Worm (Caenorhabditis elegans) whole organism, L3 larva: ENCODE data around the gene zip-3.

ENCODE experiments used
- aly-2 ChIP-seq: fragments of 150-350 bp; optimal IDR thresholded peaks from 2 replicates; lab custom pipeline; 2014; ENCODE audit warnings: missing biosample characterization, missing genetic modification characterization
- ama-1 ChIP-seq: fragments of 150-350 bp; optimal IDR thresholded peaks from 2 replicates; lab custom pipeline; 2018
- ceh-16 ChIP-seq: sonication (generic microtip); optimal IDR thresholded peaks from 2 replicates; lab custom pipeline; 2017; ENCODE audit warnings: missing biosample characterization, missing genetic modification characterization
- ceh-28 ChIP-seq: fragments of 150-350 bp; optimal IDR thresholded peaks from 2 replicates; lab custom pipeline; 2014; ENCODE audit warnings: missing biosample characterization, missing genetic modification reagents, missing genetic modification characterization
- ceh-82 ChIP-seq: fragments of 150-350 bp; optimal IDR thresholded peaks from 2 replicates; lab custom pipeline; 2014; ENCODE audit warnings: missing biosample characterization, missing genetic modification characterization
- daf-12 ChIP-seq: fragments of 150-350 bp; optimal IDR thresholded peaks from 2 replicates; lab custom pipeline; 2014; ENCODE audit warnings: missing biosample characterization, missing genetic modification reagents, missing genetic modification characterization
- egl-27 ChIP-seq: sonication (generic microtip); optimal IDR thresholded peaks from 4 replicates; lab custom pipeline; 2017; ENCODE audit warnings: missing biosample characterization, missing genetic modification reagents, missing genetic modification characterization
- egl-5 ChIP-seq: fragments of 150-350 bp; optimal IDR thresholded peaks from 2 replicates; lab custom pipeline; 2017; ENCODE audit warnings: missing biosample characterization, missing genetic modification reagents, missing genetic modification characterization, inconsistent platforms
- elt-2 ChIP-seq: sonication (generic microtip); optimal IDR thresholded peaks from 2 replicates; lab custom pipeline; 2016; ENCODE audit warnings: missing genetic modification reagents, mild to moderate bottlenecking, missing genetic modification characterization, missing compliant biosample characterization
- elt-3 ChIP-seq, 3 experiments: fragments of 150-350 bp in 1 of 3; sonication (generic microtip) in 2 of 3; optimal IDR thresholded peaks; 2 replicates in 2 of 3; 4 replicates in 1 of 3; lab custom pipeline; 2014 to 2017; ENCODE audit warnings: missing biosample characterization in 3 of 3, missing genetic modification characterization in 3 of 3
- eor-1 ChIP-seq, 2 experiments: fragments of 150-350 bp; optimal IDR thresholded peaks; 2 replicates each; lab custom pipeline; 2014 to 2018; ENCODE audit warnings: missing biosample characterization in 2 of 2, missing genetic modification characterization in 2 of 2
- fkh-10 ChIP-seq: sonication (generic microtip); optimal IDR thresholded peaks from 2 replicates; lab custom pipeline; 2017; ENCODE audit warnings: missing biosample characterization, missing genetic modification reagents, missing genetic modification characterization
- fkh-2 ChIP-seq: fragments of 150-350 bp; optimal IDR thresholded peaks from 2 replicates; lab custom pipeline; 2014; ENCODE audit warnings: missing biosample characterization, missing genetic modification reagents, missing genetic modification characterization
- hmg-11 ChIP-seq: sonication (generic microtip); optimal IDR thresholded peaks from 2 replicates; lab custom pipeline; 2016; ENCODE audit warnings: missing genetic modification characterization, missing compliant biosample characterization
- jun-1 ChIP-seq: fragments of 150-350 bp; optimal IDR thresholded peaks from 2 replicates; lab custom pipeline; 2014; ENCODE audit warnings: missing biosample characterization, missing genetic modification reagents, missing genetic modification characterization
- lin-15B ChIP-seq: fragments of 150-350 bp; optimal IDR thresholded peaks from 2 replicates; lab custom pipeline; 2014; ENCODE audit warnings: missing biosample characterization, missing genetic modification characterization
- lin-39 ChIP-seq: fragments of 150-350 bp; optimal IDR thresholded peaks from 2 replicates; lab custom pipeline; 2018; ENCODE audit warnings: missing biosample characterization, missing genetic modification reagents, missing genetic modification characterization
- lsy-12 ChIP-seq: sonication (generic microtip); optimal IDR thresholded peaks from 2 replicates; lab custom pipeline; 2016; ENCODE audit warnings: mild to moderate bottlenecking, missing genetic modification characterization, missing compliant biosample characterization
- mdl-1 ChIP-seq: fragments of 150-350 bp; optimal IDR thresholded peaks from 2 replicates; lab custom pipeline; 2014; ENCODE audit warnings: missing biosample characterization, missing genetic modification characterization
- mml-1 ChIP-seq: fragments of 150-350 bp; sonication (generic microtip); optimal IDR thresholded peaks from 3 replicates; lab custom pipeline; 2014; ENCODE audit warnings: missing biosample characterization, missing genetic modification characterization
- nfya-1 ChIP-seq: sonication (generic microtip); optimal IDR thresholded peaks from 2 replicates; lab custom pipeline; 2017; ENCODE audit warnings: missing genetic modification characterization, mild to moderate bottlenecking, missing compliant biosample characterization, antibody characterized with exemption, moderate library complexity; ENCODE audit not compliant: insufficient read depth
- nhr-11 ChIP-seq: fragments of 150-350 bp; optimal IDR thresholded peaks from 2 replicates; lab custom pipeline; 2014; ENCODE audit warnings: missing biosample characterization, missing genetic modification characterization
- nhr-12 ChIP-seq: fragments of 150-350 bp; optimal IDR thresholded peaks from 2 replicates; lab custom pipeline; 2014; ENCODE audit warnings: missing biosample characterization, missing genetic modification characterization
- nhr-23 ChIP-seq: fragments of 150-350 bp; optimal IDR thresholded peaks from 2 replicates; lab custom pipeline; 2014; ENCODE audit warnings: missing biosample characterization, missing genetic modification reagents, missing genetic modification characterization
- nhr-237 ChIP-seq: fragments of 150-350 bp; optimal IDR thresholded peaks from 2 replicates; lab custom pipeline; 2014; ENCODE audit warnings: missing biosample characterization, missing genetic modification characterization
- nhr-25 ChIP-seq: sonication (generic microtip); optimal IDR thresholded peaks from 2 replicates; lab custom pipeline; 2017; ENCODE audit warnings: missing biosample characterization, missing genetic modification characterization
- nhr-28 ChIP-seq: fragments of 150-350 bp; optimal IDR thresholded peaks from 2 replicates; lab custom pipeline; 2014; ENCODE audit warnings: missing biosample characterization, missing genetic modification characterization
- nhr-43 ChIP-seq: sonication (generic microtip); optimal IDR thresholded peaks from 2 replicates; lab custom pipeline; 2016; ENCODE audit warnings: mild to moderate bottlenecking, missing genetic modification characterization, missing compliant biosample characterization; ENCODE audit not compliant: poor library complexity, severe bottlenecking
- nhr-67 ChIP-seq: fragments of 150-350 bp; optimal IDR thresholded peaks from 2 replicates; lab custom pipeline; 2014; ENCODE audit warnings: missing biosample characterization, missing genetic modification characterization
- nhr-76 ChIP-seq: fragments of 150-350 bp; sonication (generic microtip); optimal IDR thresholded peaks from 5 replicates; lab custom pipeline; 2014; ENCODE audit warnings: missing biosample characterization, missing genetic modification characterization
- nhr-77 ChIP-seq: fragments of 150-350 bp; optimal IDR thresholded peaks from 2 replicates; lab custom pipeline; 2014; ENCODE audit warnings: missing biosample characterization, missing genetic modification characterization
- pha-4 ChIP-seq: fragments of 150-350 bp; optimal IDR thresholded peaks from 2 replicates; lab custom pipeline; 2014; ENCODE audit warnings: missing biosample characterization, missing genetic modification reagents, missing genetic modification characterization
- pqm-1 ChIP-seq: fragments of 150-350 bp; optimal IDR thresholded peaks from 2 replicates; lab custom pipeline; 2017; ENCODE audit warnings: missing biosample characterization, missing genetic modification characterization, inconsistent platforms
- sea-2 ChIP-seq: fragments of 150-350 bp; sonication (generic microtip); optimal IDR thresholded peaks from 4 replicates; lab custom pipeline; 2014; ENCODE audit warnings: missing biosample characterization, missing genetic modification reagents, missing genetic modification characterization
- skn-1 ChIP-seq: fragments of 150-350 bp; optimal IDR thresholded peaks from 2 replicates; lab custom pipeline; 2014; ENCODE audit warnings: missing biosample characterization, missing genetic modification characterization
- snpc-4 ChIP-seq: fragments of 150-350 bp; optimal IDR thresholded peaks from 2 replicates; lab custom pipeline; 2014; ENCODE audit warnings: missing biosample characterization, missing genetic modification characterization
- tbx-2 ChIP-seq: sonication (generic microtip); optimal IDR thresholded peaks from 2 replicates; lab custom pipeline; 2016; ENCODE audit warnings: mild to moderate bottlenecking, missing genetic modification characterization, missing compliant biosample characterization
- unc-39 ChIP-seq: sonication (generic microtip); optimal IDR thresholded peaks from 4 replicates; lab custom pipeline; 2017; ENCODE audit warnings: missing biosample characterization, missing genetic modification characterization
- zag-1 ChIP-seq: fragments of 150-350 bp; optimal IDR thresholded peaks from 2 replicates; lab custom pipeline; 2014; ENCODE audit warnings: missing biosample characterization, missing genetic modification characterization
- ztf-11 ChIP-seq: fragments of 150-350 bp; optimal IDR thresholded peaks from 2 replicates; lab custom pipeline; 2014; ENCODE audit warnings: missing biosample characterization, missing genetic modification characterization
- ztf-4 ChIP-seq: fragments of 150-350 bp; optimal IDR thresholded peaks from 2 replicates; lab custom pipeline; 2014; ENCODE audit warnings: missing biosample characterization, missing genetic modification characterization

The zip-3 gene

ce11 chrII:13991741-13992140 is 34.5 kb upstream of the zip-3 start, which contains the start of gene Y39G8B.5:
TSS of gene Y39G8B.5 (minus strand) at chrII:13991841.
- TF ChIP-seq pha-4 (tag; lab: Kevin White, UChicago), result no peak
- no peak for TF ChIP-seq lin-39 (tag; lab: Kevin White, UChicago)
- no peak for TF ChIP-seq snpc-4
- no peak for TF ChIP-seq ama-1 (lab: Kevin White, UChicago)
- no peak for TF ChIP-seq jun-1 (tag; lab: Kevin White, UChicago)
- TF ChIP-seq unc-39, result no peak
- TF ChIP-seq egl-5 (tag; lab: Kevin White, UChicago), result no peak
- no peak for TF ChIP-seq elt-2 (tag; lab: Kevin White, UChicago)
- no peak for TF ChIP-seq aly-2 (tag; lab: Kevin White, UChicago)
- TF ChIP-seq ceh-28 (tag; lab: Kevin White, UChicago), result no peak
- no peak for TF ChIP-seq ceh-82 (tag; lab: Kevin White, UChicago)
- TF ChIP-seq fkh-2 (tag; lab: Kevin White, UChicago), result no peak
- TF ChIP-seq nhr-12 (tag; lab: Kevin White, UChicago), result no peak
- TF ChIP-seq nhr-43 (tag; lab: Kevin White, UChicago), result no peak
- no peak for TF ChIP-seq tbx-2 (tag; lab: Kevin White, UChicago)
- no peak for TF ChIP-seq nhr-237
- TF ChIP-seq, all 47 proteins: peak for 0

- TF ChIP-seq elt-3 (tag; optimal IDR thresholded peaks at IDR 0.05; lab: Kevin White, UChicago) (no peak), jun-1 (tag; lab: Kevin White, UChicago) (no peak), ceh-28 (tag; lab: Kevin White, UChicago) (no peak), ceh-82 (tag; lab: Kevin White, UChicago) (no peak), fkh-10 (GFP tag; lab: Kevin White, UChicago) (no peak), nhr-77 (tag; lab: Kevin White, UChicago) (no peak), lin-39 (tag; lab: Kevin White, UChicago) (no peak), tbx-2 (tag; lab: Kevin White, UChicago) (no peak), nhr-25 (tag; lab: Kevin White, UChicago) (no peak), nhr-23 (tag; lab: Kevin White, UChicago) (no peak), fkh-2 (tag; lab: Kevin White, UChicago) (no peak), elt-2 (tag; lab: Kevin White, UChicago) (no peak), lin-15B (no peak)
Measured at ce11 chrII:13984551-13984950, 27.3 kb upstream of the zip-3 start, which contains the start of gene sre-47. TSS of gene sre-47 (minus strand) at chrII:13984651.

ce11 chrII:13982923-13983322 is 25.7 kb upstream of the zip-3 start, which contains the start of the genes Y39G8B.13 and Y39G8B.10:
TSS of gene Y39G8B.13 (minus strand) at chrII:13983047.
TSS of gene Y39G8B.10 (minus strand) at chrII:13983115.
- no peak for TF ChIP-seq egl-27 (tag; lab: Kevin White, UChicago)
- peak; percentile 86 for TF ChIP-seq elt-2 (tag; lab: Kevin White, UChicago)
- no peak for TF ChIP-seq nfya-1
- no peak for TF ChIP-seq eor-1 (tag; optimal IDR thresholded peaks at IDR 0.05; lab: Kevin White, UChicago)
- TF ChIP-seq nhr-23 (tag; lab: Kevin White, UChicago), result no peak
- TF ChIP-seq ztf-4 (tag; lab: Kevin White, UChicago), result no peak
- no peak for TF ChIP-seq lin-15B
- no peak for TF ChIP-seq lsy-12
- peak; percentile 78 for TF ChIP-seq pqm-1 (tag; lab: Kevin White, UChicago)

DNA sequence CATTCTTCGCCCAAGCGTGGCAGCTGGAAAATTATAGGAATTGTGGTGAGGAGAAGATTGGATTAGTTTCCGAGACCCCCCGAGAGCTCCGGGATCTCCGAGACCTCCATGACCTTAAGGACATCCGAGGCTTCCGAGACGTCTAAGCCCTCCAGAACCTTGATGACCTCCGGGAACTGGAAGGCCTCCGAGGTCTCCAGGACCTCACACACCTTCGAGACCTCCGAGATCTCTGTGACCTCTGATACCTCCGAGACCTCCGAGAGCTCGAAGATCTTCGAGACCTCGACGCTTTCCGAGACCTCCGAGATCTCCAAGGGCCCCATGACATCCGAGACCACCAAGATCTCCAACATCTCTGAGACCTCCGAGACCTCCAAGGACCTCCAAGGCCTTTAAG is 25.0 kb upstream of the zip-3 start:
- TF ChIP-seq ztf-11 (tag; lab: Kevin White, UChicago) (no peak), zag-1 (tag; lab: Kevin White, UChicago) (no peak), pha-4 (tag; lab: Kevin White, UChicago) (no peak), fkh-10 (GFP tag; lab: Kevin White, UChicago) (no peak), nhr-28 (tag; lab: Kevin White, UChicago) (no peak), elt-2 (tag; lab: Kevin White, UChicago) (no peak), mdl-1 (tag; lab: Kevin White, UChicago) (no peak), nhr-67 (tag; lab: Kevin White, UChicago) (no peak), nhr-77 (tag; lab: Kevin White, UChicago) (no peak), nfya-1 (no peak)

- TF ChIP-seq nfya-1 (no peak), ama-1 (lab: Kevin White, UChicago) (no peak), hmg-11 (no peak), nhr-76 (tag; lab: Kevin White, UChicago) (no peak), fkh-2 (tag; lab: Kevin White, UChicago) (no peak), mml-1 (no peak), jun-1 (tag; lab: Kevin White, UChicago) (no peak), pqm-1 (tag; lab: Kevin White, UChicago) (peak; percentile 53), daf-12 (no peak), ztf-11 (tag; lab: Kevin White, UChicago) (no peak), nhr-11 (tag; lab: Kevin White, UChicago) (no peak), elt-2 (tag; lab: Kevin White, UChicago) (peak; percentile 34), snpc-4 (no peak), nhr-25 (tag; lab: Kevin White, UChicago) (no peak), mdl-1 (tag; lab: Kevin White, UChicago) (no peak), pha-4 (tag; lab: Kevin White, UChicago) (no peak), ceh-28 (tag; lab: Kevin White, UChicago) (no peak), ceh-16 (tag; lab: Kevin White, UChicago) (no peak), nhr-237 (no peak), skn-1 (tag; lab: Kevin White, UChicago) (peak; percentile 30), fkh-10 (GFP tag; lab: Kevin White, UChicago) (no peak), aly-2 (tag; lab: Kevin White, UChicago) (no peak), sea-2 (no peak), elt-3 (tag; optimal IDR thresholded peaks at IDR 0.05; lab: Kevin White, UChicago) (no peak)
Measured at ce11 chrII:13981819-13982218, 24.6 kb upstream of the zip-3 start.
